Worm (Caenorhabditis elegans) whole organism, L2 larva: ENCODE data around the gene gst-30.

ENCODE experiments used
- R02D3.7 ChIP-seq: fragments of 150-350 bp; optimal IDR thresholded peaks from 2 replicates; lab custom pipeline; 2014; ENCODE audit warnings: missing biosample characterization, missing genetic modification characterization
- aly-2 ChIP-seq: fragments of 150-350 bp; optimal IDR thresholded peaks from 2 replicates; lab custom pipeline; 2014; ENCODE audit warnings: missing biosample characterization, missing genetic modification characterization
- ceh-82 ChIP-seq: fragments of 150-350 bp; optimal IDR thresholded peaks from 2 replicates; lab custom pipeline; 2014; ENCODE audit warnings: missing biosample characterization, missing genetic modification characterization
- elt-3 ChIP-seq: sonication (generic microtip); optimal IDR thresholded peaks from 2 replicates; lab custom pipeline; 2017; ENCODE audit warnings: missing biosample characterization, missing genetic modification characterization
- lin-13 ChIP-seq: fragments of 150-350 bp; optimal IDR thresholded peaks from 2 replicates; lab custom pipeline; 2014; ENCODE audit warnings: missing biosample characterization, missing genetic modification reagents, missing genetic modification characterization
- mdl-1 ChIP-seq, 2 experiments: fragments of 150-350 bp in 1 of 2; sonication (generic microtip) in 1 of 2; optimal IDR thresholded peaks; 2 replicates each; lab custom pipeline; 2017; ENCODE audit warnings: missing biosample characterization in 2 of 2, missing genetic modification characterization in 2 of 2
- sma-9 ChIP-seq, 2 experiments: fragments of 150-350 bp in 1 of 2; sonication (generic microtip) in 1 of 2; optimal IDR thresholded peaks; 2 replicates each; lab custom pipeline; 2014 to 2016; ENCODE audit warnings: missing genetic modification characterization in 2 of 2, mild to moderate bottlenecking in 1 of 2, missing biosample characterization in 1 of 2, missing compliant biosample characterization in 1 of 2, missing genetic modification reagents in 1 of 2, moderate library complexity in 1 of 2
- unc-39 ChIP-seq: fragments of 150-350 bp; optimal IDR thresholded peaks from 2 replicates; lab custom pipeline; 2014; ENCODE audit warnings: missing biosample characterization, missing genetic modification characterization
- zag-1 ChIP-seq: fragments of 150-350 bp; optimal IDR thresholded peaks from 2 replicates; lab custom pipeline; 2014; ENCODE audit warnings: missing biosample characterization, missing genetic modification characterization
- ztf-4 ChIP-seq: fragments of 150-350 bp; optimal IDR thresholded peaks from 2 replicates; lab custom pipeline; 2014; ENCODE audit warnings: missing biosample characterization, missing genetic modification characterization

- TF ChIP-seq ztf-4 (tag; lab: Kevin White, UChicago) (no peak), sma-9 (GFP tag; optimal IDR thresholded peaks at IDR 0.05; lab: Kevin White, UChicago) (no peak), sma-9 (tag; optimal IDR thresholded peaks at IDR 0.05; lab: Kevin White, UChicago) (no peak), ceh-82 (tag; lab: Kevin White, UChicago) (no peak), zag-1 (tag; lab: Kevin White, UChicago) (no peak), unc-39 (tag; lab: Kevin White, UChicago) (no peak), mdl-1 (tag; optimal IDR thresholded peaks at IDR 0.05; lab: Kevin White, UChicago) (no peak), R02D3.7 (tag; lab: Kevin White, UChicago) (no peak), lin-13 (GFP tag; lab: Kevin White, UChicago) (no peak), aly-2 (tag; lab: Kevin White, UChicago) (no peak), elt-3 (tag; lab: Kevin White, UChicago) (no peak)
Observed at ce11 chrII:4949380-4949950, 14.6 kb upstream of the gst-30 start, which contains the start of the genes try-1 and zyg-12.
